Worm (Caenorhabditis elegans) whole organism, late embryonic: ENCODE data around the gene C13G5.2.

ENCODE experiments used
- ceh-14 ChIP-seq: sonication (generic microtip); optimal IDR thresholded peaks from 2 replicates; lab custom pipeline; 2016; ENCODE audit warnings: missing genotype, missing genetic modification characterization, missing compliant biosample characterization
- ceh-19 ChIP-seq: fragments of 200-800 bp; sonication (Bioruptor generic); optimal IDR thresholded peaks from 2 replicates; lab custom pipeline; 2018; ENCODE audit warnings: mild to moderate bottlenecking, missing genetic modification characterization, missing compliant biosample characterization
- ceh-22 ChIP-seq: sonication (generic microtip); optimal IDR thresholded peaks from 2 replicates; lab custom pipeline; 2017; ENCODE audit warnings: missing biosample characterization, missing genetic modification characterization
- elt-2 ChIP-seq: sonication (generic microtip); optimal IDR thresholded peaks from 2 replicates; lab custom pipeline; 2016; ENCODE audit warnings: missing genetic modification reagents, missing genetic modification characterization, missing compliant biosample characterization
- sox-2 ChIP-seq: fragments of 200-800 bp; sonication (Bioruptor generic); IDR thresholded peaks from 2 replicates; pipeline ENCODE4 v1.3.6; 2022; ENCODE audit warnings: missing genetic modification reagents, missing genetic modification characterization, missing compliant biosample characterization
- tbx-2 ChIP-seq: sonication (generic microtip); optimal IDR thresholded peaks from 2 replicates; lab custom pipeline; 2016; ENCODE audit warnings: missing genetic modification characterization, missing compliant biosample characterization
- unc-86 ChIP-seq: sonication (generic microtip); optimal IDR thresholded peaks from 2 replicates; lab custom pipeline; 2016; ENCODE audit warnings: missing genetic modification characterization, missing compliant biosample characterization

DNA sequence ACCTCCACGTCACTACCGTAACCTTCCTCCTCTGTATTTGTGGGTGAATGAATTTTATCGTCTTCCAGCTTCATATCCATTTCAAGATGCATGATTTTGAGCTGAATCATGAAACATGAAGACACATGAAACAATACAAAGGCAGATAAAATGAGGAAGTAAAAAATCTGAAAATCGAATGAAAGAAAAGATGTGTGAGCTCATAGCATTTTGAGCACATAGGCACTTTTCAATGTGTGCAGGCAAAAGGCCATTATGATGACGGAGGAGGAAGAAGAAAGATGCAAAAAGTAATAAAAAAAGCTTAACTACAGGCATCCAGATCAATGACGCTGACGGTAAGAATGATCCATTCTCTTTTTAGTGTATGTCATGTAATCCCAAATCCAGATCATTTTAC, 20.5 kb downstream of the C13G5.2 start, which contains the start of gene ztf-30:
- TF ChIP-seq sox-2 = no peak
- TF ChIP-seq ceh-19 (GFP tag; lab: Kevin White, UChicago) = no peak
- no peak for TF ChIP-seq ceh-14
- TF ChIP-seq tbx-2 (tag; lab: Kevin White, UChicago) = no peak
- TF ChIP-seq elt-2 = no peak
- no peak for TF ChIP-seq unc-86
- TF ChIP-seq ceh-22 (tag; lab: Kevin White, UChicago) = no peak
